Worm (Caenorhabditis elegans) whole organism, L4 larva: Measurements from ENCODE around the gene F37A4.6.

Experiments used
- D1046.2 ChIP-seq: fragments of 200-800 bp; sonication (Bioruptor generic); IDR thresholded peaks from 2 replicates; pipeline ENCODE4 v1.3.6; 2022; ENCODE audit warnings: missing genetic modification characterization, missing compliant biosample characterization
- R02D3.7 ChIP-seq: fragments of 150-350 bp; sonication (generic microtip); optimal IDR thresholded peaks from 3 replicates; lab custom pipeline; 2014; ENCODE audit warnings: missing biosample characterization, missing genetic modification characterization
- T26A8.4 ChIP-seq: fragments of 200-800 bp; sonication (Bioruptor generic); IDR thresholded peaks from 2 replicates; pipeline ENCODE4 v1.3.6; 2022; ENCODE audit warnings: missing genetic modification characterization, missing compliant biosample characterization
- ZK546.5 ChIP-seq, 2 experiments: sonication (generic microtip); optimal IDR thresholded peaks; 2 replicates each; lab custom pipeline; 2017; ENCODE audit warnings: missing biosample characterization in 2 of 2, missing genetic modification characterization in 2 of 2
- arid-1 ChIP-seq: fragments of 200-800 bp; sonication (Bioruptor generic); conservative IDR thresholded peaks from 2 replicates; pipeline ENCODE4 v1.3.6; 2022; ENCODE audit warnings: missing genetic modification reagents, missing genetic modification characterization, missing compliant biosample characterization
- attf-4 ChIP-seq: sonication (generic microtip); optimal IDR thresholded peaks from 3 replicates; lab custom pipeline; 2017; ENCODE audit warnings: missing biosample characterization, missing genetic modification characterization
- ceh-32 ChIP-seq: sonication (generic microtip); optimal IDR thresholded peaks from 2 replicates; lab custom pipeline; 2016; ENCODE audit warnings: mild to moderate bottlenecking, missing genetic modification characterization, missing compliant biosample characterization; ENCODE audit not compliant: poor library complexity
- ceh-44 ChIP-seq: fragments of 200-800 bp; sonication (Bioruptor generic); IDR thresholded peaks from 2 replicates; pipeline ENCODE4 v1.3.6; 2022; ENCODE audit warnings: missing genetic modification reagents, missing genetic modification characterization, missing compliant biosample characterization
- ceh-62 ChIP-seq: sonication (generic microtip); optimal IDR thresholded peaks from 2 replicates; lab custom pipeline; 2017; ENCODE audit warnings: missing biosample characterization, missing genetic modification characterization
- daf-16 ChIP-seq, 3 experiments: sonication (generic microtip); optimal IDR thresholded peaks; 2 replicates each; lab custom pipeline; 2016 to 2017; ENCODE audit warnings: missing genetic modification characterization in 3 of 3, missing genetic modification reagents in 3 of 3, mild to moderate bottlenecking in 2 of 3, missing compliant biosample characterization in 2 of 3, missing biosample characterization in 1 of 3, moderate library complexity in 1 of 3
- dmd-9 ChIP-seq: fragments of 200-800 bp; sonication (Bioruptor generic); IDR thresholded peaks from 2 replicates; pipeline ENCODE4 v1.3.6; 2022; ENCODE audit warnings: missing genetic modification reagents, missing genetic modification characterization, missing compliant biosample characterization
- hif-1 ChIP-seq, 2 experiments: sonication (generic microtip); optimal IDR thresholded peaks; 2 replicates each; lab custom pipeline; 2016 to 2017; ENCODE audit warnings: missing compliant biosample characterization in 2 of 2, missing genetic modification characterization in 2 of 2, missing genetic modification reagents in 2 of 2, missing genotype in 2 of 2, mild to moderate bottlenecking in 1 of 2
- hlh-30 ChIP-seq: sonication (generic microtip); optimal IDR thresholded peaks from 2 replicates; lab custom pipeline; 2017; ENCODE audit warnings: antibody characterized with exemption, mild to moderate bottlenecking, missing genetic modification characterization, missing compliant biosample characterization; ENCODE audit not compliant: insufficient read depth
- lin-29 ChIP-seq: fragments of 200-800 bp; sonication (Bioruptor generic); IDR thresholded peaks from 2 replicates; pipeline ENCODE4 v1.3.6; 2022; ENCODE audit warnings: missing genetic modification reagents, missing genetic modification characterization, missing compliant biosample characterization
- lir-3 ChIP-seq: sonication (generic microtip); optimal IDR thresholded peaks from 2 replicates; lab custom pipeline; 2016; ENCODE audit warnings: mild to moderate bottlenecking, missing genetic modification characterization, missing compliant biosample characterization
- lsy-2 ChIP-seq, 2 experiments: fragments of 150-350 bp in 1 of 2; sonication (generic microtip) in 1 of 2; optimal IDR thresholded peaks; 2 replicates each; lab custom pipeline; 2014 to 2017; ENCODE audit warnings: missing biosample characterization in 2 of 2, missing genetic modification characterization in 2 of 2
- madf-5 ChIP-seq, 2 experiments: fragments of 200-800 bp; sonication (Bioruptor generic); IDR thresholded peaks; 2 replicates each; pipeline ENCODE4 v1.3.6; 2022; ENCODE audit warnings: missing compliant biosample characterization in 2 of 2, missing genetic modification characterization in 2 of 2
- mes-2 ChIP-seq: sonication (generic microtip); optimal IDR thresholded peaks from 2 replicates; lab custom pipeline; 2016; ENCODE audit warnings: missing genotype, mild to moderate bottlenecking, missing genetic modification characterization, missing compliant biosample characterization; ENCODE audit not compliant: poor library complexity, severe bottlenecking
- mxl-2 ChIP-seq: fragments of 200-800 bp; sonication (Bioruptor generic); conservative IDR thresholded peaks from 2 replicates; pipeline ENCODE4 v1.3.6; 2022; ENCODE audit warnings: missing genetic modification reagents, missing genetic modification characterization, missing compliant biosample characterization
- mxl-3 ChIP-seq: fragments of 200-800 bp; sonication (Bioruptor generic); optimal IDR thresholded peaks from 2 replicates; lab custom pipeline; 2018; ENCODE audit warnings: mild to moderate bottlenecking, missing genetic modification characterization, missing compliant biosample characterization
- nhr-237 ChIP-seq: sonication (generic microtip); optimal IDR thresholded peaks from 2 replicates; lab custom pipeline; 2017; ENCODE audit warnings: missing biosample characterization, missing genetic modification characterization
- nhr-28 ChIP-seq: fragments of 150-350 bp; optimal IDR thresholded peaks from 2 replicates; lab custom pipeline; 2014; ENCODE audit warnings: missing biosample characterization, missing genetic modification characterization
- nhr-41 ChIP-seq: fragments of 200-800 bp; sonication (Bioruptor generic); IDR thresholded peaks from 2 replicates; pipeline ENCODE4 v1.3.6; 2022; ENCODE audit warnings: missing genetic modification reagents, missing genetic modification characterization, missing compliant biosample characterization
- nhr-48 ChIP-seq: sonication (generic microtip); optimal IDR thresholded peaks from 2 replicates; lab custom pipeline; 2016; ENCODE audit warnings: mild to moderate bottlenecking, missing genetic modification characterization, missing compliant biosample characterization
- nhr-6 ChIP-seq: fragments of 150-350 bp; optimal IDR thresholded peaks from 2 replicates; lab custom pipeline; 2014; ENCODE audit warnings: missing biosample characterization, missing genetic modification characterization
- pqm-1 ChIP-seq: sonication (generic microtip); optimal IDR thresholded peaks from 2 replicates; lab custom pipeline; 2017; ENCODE audit warnings: missing biosample characterization, missing genetic modification characterization
- set-16 ChIP-seq: fragments of 200-800 bp; sonication (Bioruptor generic); IDR thresholded peaks from 2 replicates; pipeline ENCODE4 v1.3.6; 2022; ENCODE audit warnings: missing genetic modification reagents, missing genetic modification characterization, missing compliant biosample characterization
- spr-1 ChIP-seq: sonication (generic microtip); optimal IDR thresholded peaks from 2 replicates; lab custom pipeline; 2016; ENCODE audit warnings: mild to moderate bottlenecking, missing genetic modification characterization, missing compliant biosample characterization
- spr-3 ChIP-seq: fragments of 200-800 bp; sonication (Bioruptor generic); optimal IDR thresholded peaks from 2 replicates; lab custom pipeline; 2018; ENCODE audit warnings: mild to moderate bottlenecking, missing genetic modification characterization, missing compliant biosample characterization
- tra-1 ChIP-seq: fragments of 200-800 bp; sonication (Bioruptor generic); IDR thresholded peaks from 2 replicates; pipeline ENCODE4 v1.3.6; 2022; ENCODE audit warnings: missing genetic modification reagents, missing genetic modification characterization, missing compliant biosample characterization
- unc-39 ChIP-seq: sonication (generic microtip); optimal IDR thresholded peaks from 2 replicates; lab custom pipeline; 2017; ENCODE audit warnings: missing biosample characterization, missing genetic modification characterization
- unc-62 ChIP-seq, 3 experiments: fragments of 150-350 bp in 1 of 3; sonication (generic microtip); optimal IDR thresholded peaks in 2 of 3; peaks in 1 of 3; 1 replicate in 1 of 3; 2 replicates in 2 of 3; lab custom pipeline; 2014 to 2017; ENCODE audit warnings: missing biosample characterization in 3 of 3, missing genetic modification characterization in 3 of 3, missing genetic modification reagents in 3 of 3, missing genotype in 1 of 3
- vab-7 ChIP-seq: fragments of 200-800 bp; sonication (Bioruptor generic); IDR thresholded peaks from 2 replicates; pipeline ENCODE4 v1.3.6; 2022; ENCODE audit warnings: missing genetic modification reagents, missing genetic modification characterization, missing compliant biosample characterization
- zip-11 ChIP-seq: fragments of 200-800 bp; sonication (Bioruptor generic); IDR thresholded peaks from 2 replicates; pipeline ENCODE4 v1.3.6; 2022; ENCODE audit warnings: missing genetic modification characterization, missing compliant biosample characterization

The F37A4.6 gene

DNA sequence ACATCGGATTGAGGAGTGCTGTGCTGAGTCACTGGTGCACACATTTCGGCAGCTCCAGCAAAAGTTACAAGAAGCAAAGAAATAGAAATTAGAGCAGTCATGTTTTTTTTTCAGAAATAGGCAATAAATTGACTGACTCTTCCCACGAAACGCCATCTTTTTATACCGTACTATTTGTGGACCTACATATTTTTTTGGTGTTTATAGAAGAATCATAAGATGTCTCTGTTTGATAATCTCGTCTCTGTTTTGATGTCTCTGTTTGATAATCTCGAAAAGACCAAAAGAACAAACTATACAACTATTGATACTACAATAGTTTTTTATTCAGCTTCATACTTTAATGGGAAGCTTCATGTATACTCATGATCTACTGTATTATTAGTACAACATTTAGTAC lies 28.8 kb downstream of the F37A4.6 start, which contains the start of gene Y102E9.3:
Gene Y102E9.3 (minus strand): TSS at position 101 of the 400 bp plus-strand sequence.
- TF ChIP-seq ceh-62 (tag; lab: Kevin White, UChicago), result no peak
- no peak for TF ChIP-seq R02D3.7 (tag; lab: Kevin White, UChicago)
- no peak for TF ChIP-seq nhr-41
- no peak for TF ChIP-seq lsy-2 (tag; optimal IDR thresholded peaks at IDR 0.05; lab: Kevin White, UChicago)
- TF ChIP-seq mes-2 (tag; lab: Kevin White, UChicago), result no peak
- TF ChIP-seq dmd-9 (GFP tag; lab: Robert Waterston, UW), result no peak
- no peak for TF ChIP-seq arid-1 (GFP tag; lab: Robert Waterston, UW)
- no peak for TF ChIP-seq ZK546.5 (tag; optimal IDR thresholded peaks at IDR 0.05; lab: Kevin White, UChicago)
- TF ChIP-seq nhr-237, result no peak
- TF ChIP-seq attf-4 (tag; lab: Kevin White, UChicago), result no peak
- TF ChIP-seq madf-5 (GFP tag; IDR thresholded peaks at IDR 0.05; lab: Robert Waterston, UW), result no peak
- no peak for TF ChIP-seq mxl-3 (GFP tag; lab: Kevin White, UChicago)
- TF ChIP-seq tra-1 (GFP tag; lab: Robert Waterston, UW), result no peak
- no peak for TF ChIP-seq lir-3
- no peak for TF ChIP-seq vab-7 (GFP tag; lab: Robert Waterston, UW)
- no peak for TF ChIP-seq pqm-1 (tag; lab: Kevin White, UChicago)

DNA sequence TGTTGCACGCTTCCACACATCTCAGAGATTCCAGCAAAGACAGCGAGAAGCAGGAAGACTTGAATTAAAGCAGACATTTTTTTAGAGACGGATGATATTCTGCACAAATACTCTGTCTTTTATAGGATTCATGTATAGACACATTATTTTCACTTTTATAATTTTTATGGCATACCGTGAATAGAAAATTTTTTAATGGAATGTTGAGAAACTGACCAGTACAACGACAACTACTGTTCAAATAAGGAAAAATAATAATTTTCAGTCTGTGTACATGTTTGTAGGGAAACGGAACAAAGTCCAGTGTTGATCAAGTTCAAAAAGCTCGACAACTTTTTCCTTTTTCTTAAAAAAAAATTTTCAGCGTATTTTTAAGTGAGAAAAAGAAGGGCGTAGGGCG lies 31.0 kb downstream of the F37A4.6 start, which contains the start of gene Y102E9.6:
Gene Y102E9.6 (minus strand): TSS at position 101 of the 400 bp plus-strand sequence.
- TF ChIP-seq lir-3 (no peak), nhr-6 (no peak)

DNA sequence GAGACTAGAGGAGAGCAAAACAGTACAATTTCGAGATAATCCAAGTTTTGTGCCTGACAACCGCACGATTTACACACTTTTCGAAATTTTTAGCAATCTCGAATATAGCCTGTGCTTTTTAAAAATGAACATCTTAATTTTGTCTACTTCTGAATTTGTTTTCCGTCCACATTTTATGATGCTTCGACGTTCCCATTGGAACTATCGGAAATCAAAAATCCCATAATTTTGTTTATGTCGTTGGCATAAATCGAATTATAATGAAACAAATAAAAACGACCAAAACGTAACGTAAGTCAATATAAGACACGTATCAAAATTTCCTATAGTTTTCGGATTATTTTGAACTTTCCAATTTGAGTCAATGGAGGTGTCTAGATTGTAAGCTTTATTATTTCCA lies 31.4 kb downstream of the F37A4.6 start, which contains the start of gene K07E12.2:
Gene K07E12.2 (plus strand): TSS at position 301 of the 400 bp plus-strand sequence.
- TF ChIP-seq set-16 (GFP tag; lab: Robert Waterston, UW), result no peak
- TF ChIP-seq T26A8.4 (GFP tag; lab: Robert Waterston, UW), result no peak
- TF ChIP-seq nhr-48 (tag; lab: Kevin White, UChicago), result no peak
- TF ChIP-seq hif-1 (tag; optimal IDR thresholded peaks at IDR 0.05; lab: Kevin White, UChicago), result no peak
- TF ChIP-seq spr-3, result no peak
- no peak for TF ChIP-seq ceh-44 (GFP tag; lab: Robert Waterston, UW)
- TF ChIP-seq ceh-32 (tag; lab: Kevin White, UChicago), result no peak
- TF ChIP-seq ceh-62 (tag; lab: Kevin White, UChicago), result no peak
- no peak for TF ChIP-seq D1046.2 (GFP tag; lab: Robert Waterston, UW)
- TF ChIP-seq lin-29 (GFP tag; lab: Robert Waterston, UW), result no peak
- no peak for TF ChIP-seq hlh-30 (tag; lab: Kevin White, UChicago)

DNA sequence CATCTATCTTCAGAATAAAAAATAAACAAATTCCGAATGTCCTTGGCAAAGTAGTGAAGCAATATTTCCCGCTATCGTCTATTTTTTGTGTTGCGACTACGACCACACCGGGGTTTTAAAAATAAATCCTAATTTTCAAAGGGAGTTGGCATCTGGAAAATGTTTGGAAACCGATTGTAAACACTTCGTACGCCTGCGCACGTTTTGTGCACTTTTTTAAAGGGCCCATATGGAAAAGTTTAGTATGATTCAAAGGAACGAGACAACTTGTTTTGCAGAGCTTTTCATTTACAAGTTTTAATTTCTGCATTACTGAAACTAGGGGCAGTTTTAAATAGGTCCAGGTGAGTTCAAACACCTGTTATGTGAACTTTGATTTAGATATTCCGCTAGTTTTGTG lies 34.5 kb downstream of the F37A4.6 start:
- TF ChIP-seq spr-1 (no peak), hlh-30 (tag; lab: Kevin White, UChicago) (no peak), mxl-3 (GFP tag; lab: Kevin White, UChicago) (no peak), nhr-28 (tag; lab: Kevin White, UChicago) (no peak), zip-11 (no peak), vab-7 (GFP tag; lab: Robert Waterston, UW) (no peak), mxl-2 (no peak), unc-39 (no peak)

DNA sequence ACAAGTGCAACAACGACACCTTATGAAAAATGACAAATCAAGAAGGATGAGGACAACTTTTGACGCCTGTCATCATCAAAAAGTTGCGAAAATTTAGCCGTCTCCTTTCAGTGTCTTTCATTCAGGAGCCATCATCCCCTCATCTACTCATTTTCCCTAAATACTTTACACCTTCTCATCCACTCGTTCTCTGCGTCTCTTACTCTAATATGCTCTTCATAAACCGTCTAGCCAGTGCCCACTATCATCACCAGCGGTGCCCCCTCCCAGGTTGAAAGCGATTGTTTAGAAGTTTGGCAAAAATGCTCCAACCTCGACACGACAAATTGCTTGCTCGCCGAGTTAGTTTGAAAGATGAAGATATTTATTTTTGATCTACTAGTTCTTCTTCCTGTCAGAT lies 37.0 kb downstream of the F37A4.6 start:
- TF ChIP-seq daf-16 (GFP tag; optimal IDR thresholded peaks at IDR 0.05; lab: Kevin White, UChicago) (peak in 1 of 2 experiments; percentile 90), daf-16 (tag; optimal IDR thresholded peaks at IDR 0.05; lab: Kevin White, UChicago) (no peak), dmd-9 (GFP tag; lab: Robert Waterston, UW) (no peak), unc-62 (GFP tag; optimal IDR thresholded peaks at IDR 0.05 in 1 of 2; lab: Kevin White, UChicago) (peak in 1 of 2 experiments; percentile 98), unc-62 (tag; optimal IDR thresholded peaks at IDR 0.05; lab: Kevin White, UChicago) (no peak)
- TF ChIP-seq, all 104 proteins: peak for 2
